Fruit fly (Drosophila melanogaster) whole organism, embryonic: Measurements from ENCODE around the gene Usp10.

Experiments
- Antp ChIP-seq: fragments of 200-800 bp; sonication (Bioruptor generic); optimal IDR thresholded peaks from 3 replicates; lab custom pipeline; 2016; ENCODE audit warnings: missing biosample characterization, missing genetic modification characterization
- Bgb ChIP-seq: fragments of 200-800 bp; sonication (Bioruptor generic); IDR thresholded peaks from 2 replicates; pipeline ENCODE4 v1.3.6; 2022; ENCODE audit warnings: missing biosample characterization, missing genetic modification characterization; ENCODE audit not compliant: partially characterized antibody
- CG10147 ChIP-seq: fragments of 200-800 bp; sonication (Bioruptor generic); optimal IDR thresholded peaks from 2 replicates; lab custom pipeline; 2019; ENCODE audit warnings: missing biosample characterization, mild to moderate bottlenecking, missing genetic modification characterization, moderate library complexity
- CG10366 ChIP-seq: fragments of 200-800 bp; sonication (Bioruptor generic); IDR thresholded peaks from 2 replicates; pipeline ENCODE4 v1.3.6; 2022; ENCODE audit warnings: missing biosample characterization, missing genetic modification characterization
- CG10654 ChIP-seq: fragments of 200-800 bp; sonication (Bioruptor generic); optimal IDR thresholded peaks from 2 replicates; lab custom pipeline; 2016; ENCODE audit warnings: missing biosample characterization, missing genetic modification characterization
- CG10959 ChIP-seq: fragments of 200-800 bp; sonication (Bioruptor generic); IDR thresholded peaks from 2 replicates; pipeline ENCODE4 v1.3.6; 2022; ENCODE audit warnings: missing biosample characterization, missing genetic modification characterization
- CG11093 ChIP-seq: fragments of 200-800 bp; sonication (Bioruptor generic); IDR thresholded peaks from 3 replicates; pipeline ENCODE4 v1.3.6; 2022; ENCODE audit warnings: missing biosample characterization, missing genetic modification characterization
- CG11247 ChIP-seq: fragments of 200-800 bp; sonication (Bioruptor generic); IDR thresholded peaks from 2 replicates; pipeline ENCODE4 v1.3.6; 2022; ENCODE audit warnings: missing biosample characterization, missing genetic modification characterization
- CG11723 ChIP-seq: fragments of 200-800 bp; sonication (Bioruptor generic); optimal IDR thresholded peaks from 2 replicates; lab custom pipeline; 2017; ENCODE audit warnings: missing biosample characterization, mild to moderate bottlenecking, missing genetic modification characterization
- CG12071 ChIP-seq: fragments of 200-800 bp; sonication (Bioruptor generic); optimal IDR thresholded peaks from 3 replicates; lab custom pipeline; 2018; ENCODE audit warnings: missing biosample characterization, mild to moderate bottlenecking, missing genetic modification characterization
- CG12744 ChIP-seq: fragments of 200-800 bp; sonication (Bioruptor generic); optimal IDR thresholded peaks from 2 replicates; lab custom pipeline; 2016; ENCODE audit warnings: missing biosample characterization, missing genetic modification characterization
- CG13894 ChIP-seq: fragments of 200-800 bp; sonication (Bioruptor generic); optimal IDR thresholded peaks from 3 replicates; lab custom pipeline; 2018; ENCODE audit warnings: missing biosample characterization, mild to moderate bottlenecking, missing genetic modification characterization, moderate library complexity
- CG14050 ChIP-seq: fragments of 200-800 bp; sonication (Bioruptor generic); IDR thresholded peaks from 3 replicates; pipeline ENCODE4 v1.3.6; 2022; ENCODE audit warnings: missing biosample characterization, missing genetic modification characterization
- CG1602 ChIP-seq: fragments of 200-800 bp; sonication (Bioruptor generic); optimal IDR thresholded peaks from 3 replicates; lab custom pipeline; 2016; ENCODE audit warnings: missing biosample characterization, missing genetic modification characterization
- CG1832 ChIP-seq: fragments of 200-800 bp; sonication (Bioruptor generic); optimal IDR thresholded peaks from 2 replicates; lab custom pipeline; 2017; ENCODE audit warnings: missing biosample characterization, mild to moderate bottlenecking, missing genetic modification characterization, inconsistent platforms
- CG2120 ChIP-seq: fragments of 200-800 bp; sonication (Bioruptor generic); optimal IDR thresholded peaks from 3 replicates; lab custom pipeline; 2016; ENCODE audit warnings: missing biosample characterization, missing genetic modification characterization
- CG2678 ChIP-seq: fragments of 200-800 bp; sonication (Bioruptor generic); optimal IDR thresholded peaks from 3 replicates; lab custom pipeline; 2019; ENCODE audit warnings: missing biosample characterization, mild to moderate bottlenecking, missing genetic modification characterization, moderate library complexity
- CG2875 ChIP-seq: fragments of 200-800 bp; sonication (Bioruptor generic); optimal IDR thresholded peaks from 2 replicates; lab custom pipeline; 2017; ENCODE audit warnings: missing biosample characterization, mild to moderate bottlenecking, missing genetic modification characterization, missing genetic modification reagents
- CG31224 ChIP-seq: fragments of 200-800 bp; sonication (Bioruptor generic); IDR thresholded peaks from 2 replicates; pipeline ENCODE4 v1.3.6; 2022; ENCODE audit warnings: missing biosample characterization, missing genetic modification characterization
- CG31441 ChIP-seq: fragments of 200-800 bp; sonication (Bioruptor generic); IDR thresholded peaks from 2 replicates; pipeline ENCODE4 v1.3.6; 2022; ENCODE audit warnings: missing biosample characterization, missing genetic modification characterization
- CG33213 ChIP-seq: fragments of 200-800 bp; sonication (Bioruptor generic); optimal IDR thresholded peaks from 3 replicates; lab custom pipeline; 2016; ENCODE audit warnings: missing biosample characterization, missing genetic modification characterization
- CG3407 ChIP-seq: fragments of 200-800 bp; sonication (Bioruptor generic); optimal IDR thresholded peaks from 2 replicates; lab custom pipeline; 2018; ENCODE audit warnings: missing biosample characterization, mild to moderate bottlenecking, missing genetic modification characterization
- CG4282 ChIP-seq: fragments of 200-800 bp; sonication (Bioruptor generic); optimal IDR thresholded peaks from 2 replicates; lab custom pipeline; 2016; ENCODE audit warnings: missing biosample characterization, missing genetic modification characterization
- CG4617 ChIP-seq: fragments of 200-800 bp; sonication (Bioruptor generic); optimal IDR thresholded peaks from 3 replicates; lab custom pipeline; 2016; ENCODE audit warnings: missing biosample characterization, missing genetic modification characterization, borderline replicate concordance
- CG5245 ChIP-seq: fragments of 200-800 bp; sonication (Bioruptor generic); optimal IDR thresholded peaks from 3 replicates; lab custom pipeline; 2016; ENCODE audit warnings: missing biosample characterization, missing genetic modification characterization
- CG8765 ChIP-seq: fragments of 200-800 bp; sonication (Bioruptor generic); IDR thresholded peaks from 2 replicates; pipeline ENCODE4 v1.3.6; 2022; ENCODE audit warnings: missing biosample characterization, missing genetic modification characterization
- CHES-1-like ChIP-seq: fragments of 200-800 bp; sonication (Bioruptor generic); optimal IDR thresholded peaks from 2 replicates; lab custom pipeline; 2016; ENCODE audit warnings: missing biosample characterization, missing genetic modification characterization
- Dfd ChIP-seq, 2 experiments: fragments of >200 bp; optimal IDR thresholded peaks; 2 replicates each; lab custom pipeline; 2017; ENCODE audit warnings: missing biosample characterization in 2 of 2, missing genetic modification characterization in 2 of 2
- Dll ChIP-seq: fragments of 200-800 bp; sonication (Bioruptor generic); IDR thresholded peaks from 4 replicates; pipeline ENCODE4 v1.3.6; 2022; ENCODE audit warnings: missing biosample characterization, missing genetic modification characterization; ENCODE audit not compliant: partially characterized antibody
- Gug ChIP-seq: fragments of 200-800 bp; sonication (Bioruptor generic); IDR thresholded peaks from 4 replicates; pipeline ENCODE4 v1.3.6; 2022; ENCODE audit warnings: missing biosample characterization, missing genetic modification characterization
- H15 ChIP-seq: fragments of 200-800 bp; sonication (Bioruptor generic); IDR thresholded peaks from 3 replicates; pipeline ENCODE4 v1.3.6; 2022; ENCODE audit warnings: missing biosample characterization, missing genetic modification characterization
- MTF-1 ChIP-seq: fragments of 200-800 bp; sonication (Bioruptor generic); optimal IDR thresholded peaks from 2 replicates; lab custom pipeline; 2018; ENCODE audit warnings: missing biosample characterization, mild to moderate bottlenecking, missing genetic modification characterization, borderline replicate concordance
- Nf-YB ChIP-seq: fragments of 200-800 bp; sonication (Bioruptor generic); optimal IDR thresholded peaks from 3 replicates; lab custom pipeline; 2019; ENCODE audit warnings: missing biosample characterization, mild to moderate bottlenecking, missing genetic modification characterization, moderate library complexity
- Sry-β ChIP-seq: fragments of 200-800 bp; sonication (Bioruptor generic); optimal IDR thresholded peaks from 2 replicates; lab custom pipeline; 2018; ENCODE audit warnings: missing biosample characterization, mild to moderate bottlenecking, missing genetic modification characterization, moderate library complexity
- Sry-δ ChIP-seq: fragments of 200-800 bp; sonication (Bioruptor generic); optimal IDR thresholded peaks from 2 replicates; lab custom pipeline; 2016; ENCODE audit warnings: missing biosample characterization, missing genetic modification characterization
- Taf1 ChIP-seq: fragments of 200-800 bp; sonication (Bioruptor generic); IDR thresholded peaks from 2 replicates; pipeline ENCODE4 v1.3.6; 2022; ENCODE audit warnings: missing biosample characterization, missing genetic modification characterization
- btn ChIP-seq: fragments of 200-800 bp; sonication (Bioruptor generic); optimal IDR thresholded peaks from 2 replicates; lab custom pipeline; 2016; ENCODE audit warnings: missing biosample characterization, missing genetic modification characterization
- crp ChIP-seq, 2 experiments: fragments of 200-800 bp; sonication (Bioruptor generic); optimal IDR thresholded peaks; 2 replicates in 1 of 2; 3 replicates in 1 of 2; lab custom pipeline; 2017; ENCODE audit warnings: missing biosample characterization in 2 of 2, missing genetic modification characterization in 2 of 2, mild to moderate bottlenecking in 1 of 2, moderate library complexity in 1 of 2
- da ChIP-seq: fragments of 200-800 bp; sonication (Bioruptor generic); optimal IDR thresholded peaks from 2 replicates; lab custom pipeline; 2016; ENCODE audit warnings: missing biosample characterization, missing genetic modification characterization
- emc ChIP-seq: fragments of 200-800 bp; sonication (Bioruptor generic); optimal IDR thresholded peaks from 2 replicates; lab custom pipeline; 2016; ENCODE audit warnings: missing biosample characterization, missing genetic modification characterization
- fd102C ChIP-seq: fragments of 200-800 bp; sonication (Bioruptor generic); optimal IDR thresholded peaks from 2 replicates; lab custom pipeline; 2018; ENCODE audit warnings: missing biosample characterization, mild to moderate bottlenecking, missing genetic modification characterization, moderate library complexity
- fru ChIP-seq: fragments of >200 bp; optimal IDR thresholded peaks from 2 replicates; lab custom pipeline; 2017
- grau ChIP-seq: fragments of 200-800 bp; optimal IDR thresholded peaks from 3 replicates; lab custom pipeline; 2019; ENCODE audit warnings: missing biosample characterization, mild to moderate bottlenecking, missing genetic modification characterization, moderate library complexity
- h ChIP-seq: fragments of >200 bp; optimal IDR thresholded peaks from 2 replicates; lab custom pipeline; 2017
- lilli ChIP-seq: fragments of 200-800 bp; sonication (Bioruptor generic); optimal IDR thresholded peaks from 3 replicates; lab custom pipeline; 2016; ENCODE audit warnings: missing biosample characterization, missing genetic modification characterization
- phol ChIP-seq: fragments of 200-800 bp; sonication (Bioruptor generic); optimal IDR thresholded peaks from 3 replicates; lab custom pipeline; 2018; ENCODE audit warnings: missing biosample characterization, mild to moderate bottlenecking, missing genetic modification characterization, moderate library complexity
- prd ChIP-seq, 3 experiments: fragments of >200 bp in 2 of 3; fragments of 200-800 bp in 1 of 3; sonication (Bioruptor generic) in 1 of 3; optimal IDR thresholded peaks in 2 of 3; IDR thresholded peaks in 1 of 3; 2 replicates in 2 of 3; 3 replicates in 1 of 3; pipeline versions ENCODE4 v1.3.6 to Lab custom; 2017 to 2022; ENCODE audit warnings: missing biosample characterization in 1 of 3, missing genetic modification characterization in 1 of 3
- shn ChIP-seq: fragments of 200-800 bp; sonication (Bioruptor generic); optimal IDR thresholded peaks from 3 replicates; lab custom pipeline; 2016; ENCODE audit warnings: missing biosample characterization, missing genetic modification characterization
- sug ChIP-seq: fragments of 200-800 bp; optimal IDR thresholded peaks from 2 replicates; lab custom pipeline; 2019; ENCODE audit warnings: missing biosample characterization, mild to moderate bottlenecking, missing genetic modification characterization, moderate library complexity
- vvl ChIP-seq: fragments of 200-800 bp; sonication (Bioruptor generic); IDR thresholded peaks from 2 replicates; pipeline ENCODE4 v1.3.6; 2022; ENCODE audit warnings: missing biosample characterization, missing genetic modification characterization

Usp10 gene

dm6 chr3L:872389-872972 lies 782 bp downstream of the Usp10 start (continued):
- TF ChIP-seq CG2120 (peak; percentile 67), CG2875 (no peak), CG1602 (GFP tag; lab: Kevin White, UChicago) (peak; percentile 21), CG10147 (peak; percentile 29), MTF-1 (GFP tag; lab: Kevin White, UChicago) (no peak), shn (GFP tag; lab: Kevin White, UChicago) (peak; percentile 63), Dll (GFP tag; lab: Robert Waterston, UW) (peak; percentile 84), Nf-YB (GFP tag; lab: Kevin White, UChicago) (no peak), CG33213 (GFP tag; lab: Kevin White, UChicago) (peak; percentile 39), h (lab: Kevin White, UChicago) (no peak), CG4282 (GFP tag; lab: Kevin White, UChicago) (no peak), CG12744 (GFP tag; lab: Kevin White, UChicago) (no peak), CG31224 (GFP tag; lab: Robert Waterston, UW) (no peak), CG8765 (GFP tag; lab: Robert Waterston, UW) (no peak), prd (optimal IDR thresholded peaks at IDR 0.05; lab: Kevin White, UChicago) (no peak), prd (GFP tag; IDR thresholded peaks at IDR 0.05; lab: Robert Waterston, UW) (peak; percentile 69), CG14050 (GFP tag; lab: Robert Waterston, UW) (no peak), Dfd (GFP tag; optimal IDR thresholded peaks at IDR 0.05; lab: Kevin White, UChicago) (no peak), grau (tag; lab: Kevin White, UChicago) (peak; percentile 41), lilli (GFP tag; lab: Kevin White, UChicago) (peak; percentile 66), fru (lab: Kevin White, UChicago) (no peak), CG4617 (peak; percentile 56), btn (GFP tag; lab: Kevin White, UChicago) (no peak), CG3407 (GFP tag; lab: Kevin White, UChicago) (no peak), CG31441 (peak; percentile 9; the same call in 1 of the 2 replicates), Antp (GFP tag; lab: Kevin White, UChicago) (peak; percentile 65), phol (tag; lab: Kevin White, UChicago) (peak; percentile 57), CG11093 (GFP tag; lab: Robert Waterston, UW) (0 out of 3 replicates have a peak, but pooled peaks have one; percentile 15), fd102C (GFP tag; lab: Kevin White, UChicago) (no peak), Sry-δ (GFP tag; lab: Kevin White, UChicago) (peak; percentile 96), sug (tag; lab: Kevin White, UChicago) (peak; percentile 54), crp (GFP tag; optimal IDR thresholded peaks at IDR 0.05; lab: Kevin White, UChicago) (peak in 1 of 2 experiments; percentile 71), CG13894 (no peak), emc (GFP tag; lab: Kevin White, UChicago) (no peak), CHES-1-like (peak; percentile 80), da (peak; percentile 24), CG10366 (GFP tag; lab: Robert Waterston, UW) (no peak), H15 (GFP tag; lab: Robert Waterston, UW) (no peak), Bgb (peak; percentile 71), vvl (GFP tag; lab: Robert Waterston, UW) (peak; percentile 8; the same call in 1 of the 2 replicates), Taf1 (GFP tag; lab: Robert Waterston, UW) (0 out of 2 replicates have a peak, but pooled peaks have one; percentile 11), CG11247 (peak; percentile 29; the same call in 1 of the 2 replicates), CG10654 (GFP tag; lab: Kevin White, UChicago) (no peak), CG1832 (GFP tag; lab: Kevin White, UChicago) (no peak), CG11723 (GFP tag; lab: Kevin White, UChicago) (no peak), CG12071 (GFP tag; lab: Kevin White, UChicago) (no peak), CG10959 (GFP tag; lab: Robert Waterston, UW) (no peak), CG5245 (GFP tag; lab: Kevin White, UChicago) (no peak), Sry-β (GFP tag; lab: Kevin White, UChicago) (peak; percentile 76), Gug (GFP tag; lab: Robert Waterston, UW) (peak; percentile 54; the same call in 2 of the 4 replicates), CG2678 (tag; lab: Kevin White, UChicago) (peak; percentile 51)
